Worm (Caenorhabditis elegans) whole organism, mixed stage, embryonic: Measurements from ENCODE around the gene efl-2.

Experiments used
- M03D4.4 ChIP-seq: sonication (generic microtip); optimal IDR thresholded peaks from 2 replicates; lab custom pipeline; 2017; ENCODE audit warnings: mild to moderate bottlenecking, missing genetic modification characterization, missing compliant biosample characterization
- bed-3 ChIP-seq: fragments of 200-800 bp; sonication (Bioruptor generic); optimal IDR thresholded peaks from 3 replicates; lab custom pipeline; 2018; ENCODE audit warnings: mild to moderate bottlenecking, missing genetic modification characterization, moderate library complexity, missing compliant biosample characterization
- blmp-1 ChIP-seq: fragments of 150-350 bp; optimal IDR thresholded peaks from 2 replicates; lab custom pipeline; 2014; ENCODE audit warnings: missing biosample characterization, missing genetic modification characterization
- ceh-39 ChIP-seq: fragments of 150-350 bp; optimal IDR thresholded peaks from 2 replicates; lab custom pipeline; 2014; ENCODE audit warnings: missing biosample characterization, missing genetic modification characterization
- ceh-43 ChIP-seq: fragments of 200-800 bp; sonication (Bioruptor generic); optimal IDR thresholded peaks from 2 replicates; lab custom pipeline; 2018; ENCODE audit warnings: mild to moderate bottlenecking, missing genetic modification characterization, moderate library complexity, missing compliant biosample characterization
- ceh-83 ChIP-seq: fragments of 200-800 bp; sonication (Bioruptor generic); optimal IDR thresholded peaks from 2 replicates; lab custom pipeline; 2018; ENCODE audit warnings: mild to moderate bottlenecking, missing genetic modification characterization, missing compliant biosample characterization
- ces-1 ChIP-seq: fragments of 150-350 bp; optimal IDR thresholded peaks from 2 replicates; lab custom pipeline; 2014; ENCODE audit warnings: missing biosample characterization, missing genetic modification reagents, missing genetic modification characterization
- cnd-1 ChIP-seq: fragments of 200-800 bp; sonication (Bioruptor generic); optimal IDR thresholded peaks from 2 replicates; lab custom pipeline; 2018; ENCODE audit warnings: mild to moderate bottlenecking, missing genetic modification characterization, missing compliant biosample characterization
- drap-1 ChIP-seq: fragments of 200-800 bp; sonication (Bioruptor generic); optimal IDR thresholded peaks from 3 replicates; lab custom pipeline; 2018; ENCODE audit warnings: mild to moderate bottlenecking, missing genetic modification characterization, missing compliant biosample characterization
- elt-1 ChIP-seq: sonication (generic microtip); optimal IDR thresholded peaks from 2 replicates; lab custom pipeline; 2017; ENCODE audit warnings: missing genetic modification characterization, mild to moderate bottlenecking, missing compliant biosample characterization, antibody characterized with exemption, moderate library complexity, borderline replicate concordance; ENCODE audit not compliant: insufficient read depth
- elt-3 ChIP-seq: fragments of 150-350 bp; optimal IDR thresholded peaks from 2 replicates; lab custom pipeline; 2014; ENCODE audit warnings: missing biosample characterization, missing genetic modification characterization
- flh-1 ChIP-seq: fragments of 200-800 bp; sonication (Bioruptor generic); optimal IDR thresholded peaks from 2 replicates; lab custom pipeline; 2018; ENCODE audit warnings: mild to moderate bottlenecking, missing genetic modification characterization, moderate library complexity, missing compliant biosample characterization
- ham-2 ChIP-seq: fragments of 200-800 bp; sonication (Bioruptor generic); optimal IDR thresholded peaks from 2 replicates; lab custom pipeline; 2018; ENCODE audit warnings: mild to moderate bottlenecking, missing genetic modification characterization, missing compliant biosample characterization
- hlh-1 ChIP-seq: fragments of 150-350 bp; optimal IDR thresholded peaks from 2 replicates; lab custom pipeline; 2014; ENCODE audit warnings: missing biosample characterization, missing genetic modification reagents, missing genetic modification characterization
- lin-13 ChIP-seq: fragments of 150-350 bp; optimal IDR thresholded peaks from 2 replicates; lab custom pipeline; 2014; ENCODE audit warnings: missing biosample characterization, missing genetic modification characterization
- lin-32 ChIP-seq: fragments of 200-800 bp; sonication (Bioruptor generic); optimal IDR thresholded peaks from 2 replicates; lab custom pipeline; 2018; ENCODE audit warnings: mild to moderate bottlenecking, missing genetic modification characterization, missing compliant biosample characterization
- lsy-2 ChIP-seq: fragments of 150-350 bp; optimal IDR thresholded peaks from 2 replicates; lab custom pipeline; 2014; ENCODE audit warnings: missing biosample characterization, missing genetic modification characterization
- mab-5 ChIP-seq: fragments of 150-350 bp; optimal IDR thresholded peaks from 2 replicates; lab custom pipeline; 2014; ENCODE audit warnings: missing biosample characterization, missing genetic modification characterization
- mep-1 ChIP-seq: fragments of 150-350 bp; optimal IDR thresholded peaks from 2 replicates; lab custom pipeline; 2017; ENCODE audit warnings: missing biosample characterization, missing genetic modification reagents, missing genetic modification characterization, inconsistent platforms
- mls-2 ChIP-seq: sonication (generic microtip); optimal IDR thresholded peaks from 2 replicates; lab custom pipeline; 2016; ENCODE audit warnings: mild to moderate bottlenecking, missing genetic modification characterization, moderate library complexity, missing compliant biosample characterization
- nhr-12 ChIP-seq: fragments of 150-350 bp; optimal IDR thresholded peaks from 2 replicates; lab custom pipeline; 2014; ENCODE audit warnings: missing biosample characterization, missing genetic modification characterization
- nhr-2 ChIP-seq: fragments of 150-350 bp; optimal IDR thresholded peaks from 2 replicates; lab custom pipeline; 2014; ENCODE audit warnings: missing biosample characterization, missing genetic modification characterization
- nhr-237 ChIP-seq: fragments of 150-350 bp; optimal IDR thresholded peaks from 2 replicates; lab custom pipeline; 2014; ENCODE audit warnings: missing biosample characterization, missing genetic modification characterization
- nhr-28 ChIP-seq: fragments of 150-350 bp; optimal IDR thresholded peaks from 2 replicates; lab custom pipeline; 2014; ENCODE audit warnings: missing biosample characterization, missing genetic modification characterization
- nhr-76 ChIP-seq: sonication (generic microtip); optimal IDR thresholded peaks from 2 replicates; lab custom pipeline; 2017; ENCODE audit warnings: missing biosample characterization, missing genetic modification characterization
- pha-4 ChIP-seq: fragments of 150-350 bp; optimal IDR thresholded peaks from 2 replicates; lab custom pipeline; 2018; ENCODE audit warnings: missing biosample characterization, missing genetic modification reagents, missing genetic modification characterization
- sem-2 ChIP-seq: fragments of 200-800 bp; sonication (Bioruptor generic); optimal IDR thresholded peaks from 2 replicates; lab custom pipeline; 2018; ENCODE audit warnings: mild to moderate bottlenecking, missing genetic modification characterization, missing compliant biosample characterization
- snpc-4 ChIP-seq: fragments of 150-350 bp; optimal IDR thresholded peaks from 2 replicates; lab custom pipeline; 2014; ENCODE audit warnings: missing biosample characterization, missing genetic modification characterization
- sptf-1 ChIP-seq: sonication (generic microtip); optimal IDR thresholded peaks from 2 replicates; lab custom pipeline; 2017; ENCODE audit warnings: mild to moderate bottlenecking, missing genetic modification characterization, moderate library complexity, missing compliant biosample characterization
- tbx-8 ChIP-seq: fragments of 200-800 bp; sonication (Bioruptor generic); optimal IDR thresholded peaks from 2 replicates; lab custom pipeline; 2018; ENCODE audit warnings: mild to moderate bottlenecking, missing genetic modification characterization, moderate library complexity, missing compliant biosample characterization
- unc-120 ChIP-seq: sonication (generic microtip); optimal IDR thresholded peaks from 2 replicates; lab custom pipeline; 2017; ENCODE audit warnings: missing genetic modification characterization, missing compliant biosample characterization; ENCODE audit not compliant: poor library complexity, severe bottlenecking
- unc-39 ChIP-seq: fragments of 150-350 bp; optimal IDR thresholded peaks from 2 replicates; lab custom pipeline; 2014; ENCODE audit warnings: missing biosample characterization, missing genetic modification characterization
- unc-62 ChIP-seq: fragments of 150-350 bp; optimal IDR thresholded peaks from 2 replicates; lab custom pipeline; 2014; ENCODE audit warnings: missing biosample characterization, missing genetic modification reagents, missing genetic modification characterization
- zip-8 ChIP-seq: fragments of 150-350 bp; optimal IDR thresholded peaks from 2 replicates; lab custom pipeline; 2014; ENCODE audit warnings: missing biosample characterization, missing genetic modification characterization
- ztf-11 ChIP-seq: fragments of 150-350 bp; optimal IDR thresholded peaks from 2 replicates; lab custom pipeline; 2014; ENCODE audit warnings: missing biosample characterization, missing genetic modification characterization

Gene efl-2

DNA sequence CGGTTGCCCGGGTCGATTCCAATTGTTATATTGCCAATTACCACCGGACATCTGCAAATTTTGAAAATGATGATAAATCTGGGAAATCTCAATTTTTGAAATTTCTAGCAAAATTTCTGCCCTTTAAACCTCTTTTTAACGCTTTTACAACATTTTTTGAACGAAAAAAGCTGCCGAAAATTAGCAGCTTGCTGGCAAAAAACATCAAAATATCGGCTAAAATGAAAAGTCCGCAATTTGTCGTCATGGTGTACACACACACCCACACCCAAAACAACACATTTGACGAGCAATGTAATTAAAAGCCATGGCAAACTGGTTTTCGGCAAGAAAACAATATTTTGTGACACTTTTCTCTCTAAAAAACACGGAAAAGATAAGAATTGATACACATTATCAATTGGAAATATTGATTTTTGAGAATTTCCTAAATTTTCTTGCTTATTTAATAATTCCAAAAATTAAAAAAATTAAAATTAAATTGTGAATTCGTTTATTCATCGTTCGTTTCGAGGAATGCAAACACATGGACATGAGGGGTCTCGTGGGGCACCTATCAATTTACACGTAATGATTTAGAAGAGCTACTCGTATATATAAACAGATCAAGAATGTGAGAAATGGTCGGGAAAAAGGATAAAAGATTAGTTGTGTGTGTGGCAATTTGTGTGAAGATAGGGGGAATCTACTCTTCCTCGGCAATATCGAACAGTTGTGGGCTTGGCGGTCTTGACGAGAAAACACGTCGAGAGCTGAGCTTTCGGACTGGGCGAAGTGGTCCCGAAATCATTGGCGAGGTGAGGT is 54.9 kb downstream of the efl-2 start, which contains the start of gene pqn-27:
TSS of gene pqn-27 (minus strand) at position 51 of the 804 bp plus-strand sequence.
- TF ChIP-seq ceh-43 (GFP tag; lab: Kevin White, UChicago) (no peak), ham-2 (peak; percentile 46), M03D4.4 (tag; lab: Kevin White, UChicago) (no peak), mab-5 (peak; percentile 44), hlh-1 (tag; lab: Kevin White, UChicago) (peak; percentile 18), nhr-12 (tag; lab: Kevin White, UChicago) (no peak), ceh-83 (GFP tag; lab: Kevin White, UChicago) (no peak), drap-1 (GFP tag; lab: Kevin White, UChicago) (no peak), pha-4 (tag; lab: Kevin White, UChicago) (peak; percentile 26), zip-8 (no peak), lsy-2 (tag; lab: Kevin White, UChicago) (peak; percentile 59), lin-13 (tag; lab: Kevin White, UChicago) (no peak), unc-39 (tag; lab: Kevin White, UChicago) (no peak), unc-120 (no peak), blmp-1 (tag; lab: Kevin White, UChicago) (no peak), nhr-237 (tag; lab: Kevin White, UChicago) (peak; percentile 19), mep-1 (tag; lab: Kevin White, UChicago) (peak; percentile 50), nhr-76 (no peak), elt-3 (no peak), elt-1 (tag; lab: Kevin White, UChicago) (no peak), flh-1 (GFP tag; lab: Kevin White, UChicago) (no peak), nhr-2 (tag; lab: Kevin White, UChicago) (no peak), nhr-28 (no peak), cnd-1 (tag; lab: Kevin White, UChicago) (no peak), sem-2 (GFP tag; lab: Kevin White, UChicago) (no peak), snpc-4 (tag; lab: Kevin White, UChicago) (no peak), sptf-1 (tag; lab: Kevin White, UChicago) (peak; percentile 19), ceh-39 (tag; lab: Kevin White, UChicago) (no peak), ztf-11 (tag; lab: Kevin White, UChicago) (no peak), bed-3 (GFP tag; lab: Kevin White, UChicago) (no peak), ces-1 (GFP tag; lab: Kevin White, UChicago) (peak; percentile 87), mls-2 (tag; lab: Kevin White, UChicago) (no peak), unc-62 (GFP tag; lab: Kevin White, UChicago) (peak; percentile 23), tbx-8 (no peak), lin-32 (GFP tag; lab: Kevin White, UChicago) (no peak)
